Fruit fly (Drosophila melanogaster): ENCODE measurements around the gene Obp28a.

The Obp28a gene

DNA sequence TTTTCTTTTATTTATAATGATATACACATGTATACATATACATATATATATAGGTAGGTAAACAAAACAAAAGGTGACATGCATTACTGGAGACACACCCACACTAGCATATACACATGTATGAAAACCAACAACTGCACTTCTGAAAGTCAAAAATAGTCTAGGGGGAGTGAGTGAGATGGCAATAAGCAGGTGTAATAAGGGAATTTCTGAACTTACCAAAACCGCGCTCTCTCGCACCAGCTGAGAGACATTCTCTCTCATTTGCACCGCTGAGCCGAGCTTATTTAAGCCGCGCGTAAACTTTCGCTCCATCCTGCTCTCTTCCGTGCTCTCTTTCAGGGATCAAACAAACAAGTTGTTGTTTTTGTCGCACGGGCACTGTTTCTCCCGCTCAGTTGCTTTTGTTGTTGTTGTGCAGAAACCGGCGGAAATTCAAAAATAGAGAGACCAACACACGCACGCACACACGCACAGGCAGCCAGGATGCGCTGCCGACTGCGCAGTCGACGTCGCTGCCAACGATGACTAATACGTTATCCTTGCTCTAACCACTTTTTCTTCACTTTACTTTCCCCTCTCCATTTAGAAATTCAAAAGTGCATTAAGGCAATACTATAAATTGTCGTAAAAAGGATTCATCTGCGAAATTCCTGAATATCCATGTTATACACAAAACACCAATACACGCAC is 1.7 kb downstream of the Obp28a start:
- TF ChIP-seq Snoo (tag; optimal IDR thresholded peaks at IDR 0.05) = no peak
- TF ChIP-seq CG4496 (GFP tag; IDR thresholded peaks at IDR 0.05) = peak; percentile 79
- 0 out of 3 replicates have a peak, but pooled peaks have one; percentile 24 for TF ChIP-seq fd96Ca (GFP tag; IDR thresholded peaks at IDR 0.05)

DNA sequence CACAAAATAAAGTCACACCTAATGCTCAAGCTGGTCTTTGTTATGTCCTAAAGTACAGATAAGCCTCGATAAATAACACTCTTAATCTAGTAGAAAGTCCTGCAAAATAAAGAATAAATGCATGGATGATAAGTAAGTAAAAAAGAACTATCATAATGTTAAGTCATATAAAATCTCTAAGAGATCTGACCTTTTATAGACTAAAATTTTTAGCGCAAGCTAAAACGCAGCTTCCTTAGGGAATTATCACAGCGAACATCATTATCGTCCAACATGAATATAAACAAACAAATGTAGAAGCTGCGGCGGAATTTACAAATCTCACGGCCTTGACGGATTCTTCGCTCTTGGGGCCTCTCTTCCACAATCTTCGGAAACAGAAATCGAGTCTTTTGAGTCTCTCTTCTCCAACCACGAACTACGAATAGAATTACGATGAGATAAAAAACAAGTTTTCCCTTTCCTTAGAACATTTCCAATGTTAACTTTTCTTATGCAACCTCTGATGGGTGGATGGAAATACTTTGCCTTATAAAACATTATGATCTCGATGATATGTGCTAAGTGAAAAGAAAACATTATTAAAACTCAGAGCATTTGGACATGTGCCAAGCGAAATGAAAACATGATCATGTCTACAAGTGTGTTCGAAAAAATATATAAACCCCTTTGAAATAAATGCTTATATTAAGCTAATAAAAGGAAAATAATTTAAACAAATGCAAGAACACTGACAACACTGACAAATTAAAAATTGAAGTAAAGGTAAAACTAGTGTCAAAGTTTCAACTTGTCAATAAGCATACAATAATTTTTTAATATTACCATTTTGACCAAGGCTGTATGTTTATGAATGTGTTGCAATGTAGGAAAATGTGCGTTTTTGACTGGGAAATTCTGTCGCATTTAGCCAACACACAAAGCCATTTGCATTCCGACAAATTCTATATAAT is 2.5 kb downstream of the Obp28a start:
- TF ChIP-seq CG15710 (tag; optimal IDR thresholded peaks at IDR 0.05) = peak; percentile 46
- 0 out of 2 replicates have a peak, but pooled peaks have one; percentile 27 for TF ChIP-seq Ets98B (GFP tag; IDR thresholded peaks at IDR 0.05)
- 0 out of 3 replicates have a peak, but pooled peaks have one; percentile 5 for TF ChIP-seq CG4496 (GFP tag; IDR thresholded peaks at IDR 0.05)
- peak; percentile 35 for TF ChIP-seq CG14655 (GFP tag; optimal IDR thresholded peaks at IDR 0.05)
- TF ChIP-seq Snoo (tag; optimal IDR thresholded peaks at IDR 0.05) = no peak
- TF ChIP-seq CG12605 (GFP tag; IDR thresholded peaks at IDR 0.05) = 0 out of 2 replicates have a peak, but pooled peaks have one; percentile 25
- TF ChIP-seq CG34367 (tag; optimal IDR thresholded peaks at IDR 0.05) = peak; percentile 41
- peak; percentile 37 for TF ChIP-seq CG8301 (tag; optimal IDR thresholded peaks at IDR 0.05)
- no peak for TF ChIP-seq rn (GFP tag; IDR thresholded peaks at IDR 0.05)
- peak; percentile 54 for TF ChIP-seq CG32121 (GFP tag; IDR thresholded peaks at IDR 0.05)
- peak; percentile 24 for TF ChIP-seq CG9948 (tag; optimal IDR thresholded peaks at IDR 0.05)
- peak; percentile 8 for TF ChIP-seq CG17806 (tag; optimal IDR thresholded peaks at IDR 0.05)
- TF ChIP-seq D1 (tag; optimal IDR thresholded peaks at IDR 0.05) = peak; percentile 21
- no peak for TF ChIP-seq gl (tag; optimal IDR thresholded peaks at IDR 0.05)

DNA sequence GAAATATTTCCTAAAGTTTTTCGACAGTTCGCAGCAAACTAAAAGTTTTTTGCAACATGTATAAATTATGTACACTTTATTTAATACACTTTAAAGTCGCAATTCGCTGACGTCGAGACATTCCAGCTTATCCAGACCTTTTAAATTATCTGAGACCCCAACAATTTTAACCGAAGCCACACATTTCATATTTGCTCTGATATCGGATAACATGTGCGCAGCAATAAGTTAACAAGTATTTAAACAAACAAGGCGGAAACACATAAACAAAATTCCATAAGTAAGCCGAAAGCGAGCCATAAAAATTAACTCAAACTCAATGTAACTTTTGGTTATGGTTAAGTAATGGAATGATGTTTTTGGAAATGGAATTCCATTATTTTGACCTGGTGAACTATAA is 3.7 kb downstream of the Obp28a start:
- TF ChIP-seq CG15710 (tag; optimal IDR thresholded peaks at IDR 0.05) (no peak), CG32121 (GFP tag; IDR thresholded peaks at IDR 0.05) (no peak), EcR (GFP tag; optimal IDR thresholded peaks at IDR 0.05) (no peak), D1 (tag; optimal IDR thresholded peaks at IDR 0.05) (no peak), fd96Ca (GFP tag; IDR thresholded peaks at IDR 0.05) (no peak), Pif1B (GFP tag; optimal IDR thresholded peaks at IDR 0.05) (no peak), gl (tag; optimal IDR thresholded peaks at IDR 0.05) (no peak), CG17806 (tag; optimal IDR thresholded peaks at IDR 0.05) (no peak), rn (GFP tag; IDR thresholded peaks at IDR 0.05) (no peak), CG13204 (GFP tag; optimal IDR thresholded peaks at IDR 0.05) (no peak), CG10348 (GFP tag; IDR thresholded peaks at IDR 0.05) (no peak), CG9948 (tag; optimal IDR thresholded peaks at IDR 0.05) (no peak), CG8301 (tag; optimal IDR thresholded peaks at IDR 0.05) (no peak), CG14655 (GFP tag; optimal IDR thresholded peaks at IDR 0.05) (no peak), Pif1A (GFP tag; optimal IDR thresholded peaks at IDR 0.05) (no peak), Snoo (tag; optimal IDR thresholded peaks at IDR 0.05) (no peak), CG4496 (GFP tag; IDR thresholded peaks at IDR 0.05) (no peak), CG34367 (tag; optimal IDR thresholded peaks at IDR 0.05) (no peak), CG12605 (GFP tag; IDR thresholded peaks at IDR 0.05) (no peak)

DNA sequence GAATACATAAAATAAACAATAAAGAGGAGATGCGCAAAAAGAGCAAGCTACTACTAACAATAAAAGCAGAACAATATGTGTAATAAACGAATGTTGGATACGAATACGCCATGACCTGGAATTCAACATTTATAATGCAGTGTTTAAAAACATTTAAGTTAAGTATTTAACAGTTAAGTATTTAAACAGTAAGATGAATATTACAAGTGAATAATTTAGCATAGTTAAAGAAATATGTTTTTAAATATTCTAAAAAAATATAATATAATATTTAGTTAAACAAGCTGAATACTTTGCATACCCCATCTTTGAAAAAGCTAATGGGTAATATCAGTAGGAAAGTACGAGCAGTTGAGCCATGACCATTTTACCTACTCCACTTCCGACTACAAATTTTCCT is 4.7 kb downstream of the Obp28a start:
- peak; percentile 29 for TF ChIP-seq CG8159 (tag; optimal IDR thresholded peaks at IDR 0.05)
- no peak for TF ChIP-seq Pif1B (GFP tag; optimal IDR thresholded peaks at IDR 0.05)
- no peak for TF ChIP-seq gl (tag; optimal IDR thresholded peaks at IDR 0.05)
- TF ChIP-seq CG14655 (GFP tag; optimal IDR thresholded peaks at IDR 0.05) = peak; percentile 9

DNA sequence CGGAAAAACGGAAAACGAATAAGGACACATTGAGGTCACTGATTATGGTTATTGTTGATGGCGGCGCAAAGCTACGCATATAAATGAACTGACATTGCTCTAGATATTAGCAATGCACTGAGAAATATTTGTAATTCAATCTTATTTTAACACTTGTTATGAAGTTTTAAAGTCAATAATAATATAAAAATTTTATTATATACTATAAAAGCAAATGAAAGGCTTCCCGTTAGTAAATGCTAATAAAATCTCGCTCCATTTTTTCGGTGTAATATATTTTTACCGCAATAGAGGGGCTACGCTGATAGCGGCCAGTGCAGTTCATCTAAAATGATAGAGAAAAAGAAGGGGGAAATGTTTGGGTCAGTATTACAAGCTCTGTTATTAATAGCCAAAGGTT is 5.3 kb downstream of the Obp28a start:
- peak; percentile 28 for TF ChIP-seq CG8301 (tag; optimal IDR thresholded peaks at IDR 0.05)
- TF ChIP-seq D1 (tag; optimal IDR thresholded peaks at IDR 0.05) = no peak
- TF ChIP-seq CG9948 (tag; optimal IDR thresholded peaks at IDR 0.05) = peak; percentile 31
- peak; percentile 24 for TF ChIP-seq CG14655 (GFP tag; optimal IDR thresholded peaks at IDR 0.05)
- TF ChIP-seq fd96Ca (GFP tag; IDR thresholded peaks at IDR 0.05) = 0 out of 3 replicates have a peak, but pooled peaks have one; percentile 40
- no peak for TF ChIP-seq CG34367 (tag; optimal IDR thresholded peaks at IDR 0.05)
- no peak for TF ChIP-seq EcR (GFP tag; optimal IDR thresholded peaks at IDR 0.05)
- TF ChIP-seq CG4496 (GFP tag; IDR thresholded peaks at IDR 0.05) = peak; percentile 55; the same call in 1 of the 3 replicates
- no peak for TF ChIP-seq CG13204 (GFP tag; optimal IDR thresholded peaks at IDR 0.05)
- peak; percentile 47; the same call in 1 of the 2 replicates for TF ChIP-seq rn (GFP tag; IDR thresholded peaks at IDR 0.05)
- TF ChIP-seq CG15710 (tag; optimal IDR thresholded peaks at IDR 0.05) = peak; percentile 17
- no peak for TF ChIP-seq Snoo (tag; optimal IDR thresholded peaks at IDR 0.05)
- peak; percentile 52 for TF ChIP-seq CG32121 (GFP tag; IDR thresholded peaks at IDR 0.05)
- TF ChIP-seq CG10348 (GFP tag; IDR thresholded peaks at IDR 0.05) = no peak
- TF ChIP-seq Ets98B (GFP tag; IDR thresholded peaks at IDR 0.05) = peak; percentile 36; the same call in 1 of the 2 replicates
- no peak for TF ChIP-seq gl (tag; optimal IDR thresholded peaks at IDR 0.05)
- TF ChIP-seq CG12605 (GFP tag; IDR thresholded peaks at IDR 0.05) = no peak
- no peak for TF ChIP-seq Pif1B (GFP tag; optimal IDR thresholded peaks at IDR 0.05)
- TF ChIP-seq CG17806 (tag; optimal IDR thresholded peaks at IDR 0.05) = peak; percentile 38
- TF ChIP-seq Pif1A (GFP tag; optimal IDR thresholded peaks at IDR 0.05) = no peak
- TF ChIP-seq CG8159 (tag; optimal IDR thresholded peaks at IDR 0.05) = no peak

All from whole organism, pupa.